Fruit fly (Drosophila melanogaster): ENCODE results near the gene tal-2A.

Gene tal-2A

dm6 chr3R:13812736-13813250 lies at the start of gene tal-2A, which contains the start of the genes tal-1A, tal-3A and tal-AA:
TSS of gene tal-2A (plus strand) at chr3R:13813109.
TSS of gene tal-1A (plus strand) at chr3R:13813109.
TSS of gene tal-3A (plus strand) at chr3R:13813109.
TSS of gene tal-AA (plus strand) at chr3R:13813109.
- TF ChIP-seq CG10348 (GFP tag; IDR thresholded peaks at IDR 0.05) (no peak), Ets98B (GFP tag; IDR thresholded peaks at IDR 0.05) (peak; percentile 68; the same call in 1 of the 2 replicates), Snoo (tag; optimal IDR thresholded peaks at IDR 0.05) (peak; percentile 29), D1 (tag; optimal IDR thresholded peaks at IDR 0.05) (no peak), Pif1B (GFP tag; optimal IDR thresholded peaks at IDR 0.05) (peak; percentile 75), fd96Ca (GFP tag; IDR thresholded peaks at IDR 0.05) (peak; percentile 73), Pif1A (GFP tag; optimal IDR thresholded peaks at IDR 0.05) (peak; percentile 47), CG34367 (tag; optimal IDR thresholded peaks at IDR 0.05) (no peak), CG14655 (GFP tag; optimal IDR thresholded peaks at IDR 0.05) (no peak), CG9948 (tag; optimal IDR thresholded peaks at IDR 0.05) (no peak), CG17806 (tag; optimal IDR thresholded peaks at IDR 0.05) (no peak), gl (tag; optimal IDR thresholded peaks at IDR 0.05) (peak; percentile 14), CG12605 (GFP tag; IDR thresholded peaks at IDR 0.05) (peak; percentile 69), CG4496 (GFP tag; IDR thresholded peaks at IDR 0.05) (no peak), CG8159 (tag; optimal IDR thresholded peaks at IDR 0.05) (no peak), rn (GFP tag; IDR thresholded peaks at IDR 0.05) (no peak), CG15710 (tag; optimal IDR thresholded peaks at IDR 0.05) (no peak), CG13204 (GFP tag; optimal IDR thresholded peaks at IDR 0.05) (no peak), EcR (GFP tag; optimal IDR thresholded peaks at IDR 0.05) (peak; percentile 73), CG8301 (tag; optimal IDR thresholded peaks at IDR 0.05) (no peak), CG32121 (GFP tag; IDR thresholded peaks at IDR 0.05) (peak; percentile 66)

DNA sequence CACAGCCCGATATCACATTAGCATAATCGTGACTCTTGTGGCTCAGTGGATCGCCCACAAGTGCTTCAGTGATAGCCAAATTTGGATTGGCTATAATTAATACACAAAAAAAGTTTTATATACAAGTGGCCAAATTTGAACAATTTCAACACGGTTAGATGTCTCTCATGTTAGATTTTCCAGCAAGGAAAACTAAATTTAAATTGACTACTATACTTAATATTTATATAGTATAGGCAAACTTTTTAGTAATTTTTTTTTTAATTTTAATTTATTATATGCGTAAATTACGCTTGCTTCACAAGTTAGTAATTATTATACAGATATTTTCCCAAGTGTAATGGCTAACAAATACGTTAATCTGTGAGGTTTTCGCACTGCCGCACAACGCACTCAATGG lies 47.9 kb upstream of the tal-2A start:
- TF ChIP-seq CG4496 (GFP tag; IDR thresholded peaks at IDR 0.05) (no peak), CG8159 (tag; optimal IDR thresholded peaks at IDR 0.05) (peak; percentile 37)

dm6 chr3R:13765456-13765855 lies 47.5 kb upstream of the tal-2A start, which contains the start of gene CG9312:
TSS of gene CG9312 (plus strand) at chr3R:13765756.
- no peak for TF ChIP-seq Ets98B (GFP tag; IDR thresholded peaks at IDR 0.05)
- TF ChIP-seq EcR (GFP tag; optimal IDR thresholded peaks at IDR 0.05), result peak; percentile 25
- no peak for TF ChIP-seq CG4496 (GFP tag; IDR thresholded peaks at IDR 0.05)

DNA sequence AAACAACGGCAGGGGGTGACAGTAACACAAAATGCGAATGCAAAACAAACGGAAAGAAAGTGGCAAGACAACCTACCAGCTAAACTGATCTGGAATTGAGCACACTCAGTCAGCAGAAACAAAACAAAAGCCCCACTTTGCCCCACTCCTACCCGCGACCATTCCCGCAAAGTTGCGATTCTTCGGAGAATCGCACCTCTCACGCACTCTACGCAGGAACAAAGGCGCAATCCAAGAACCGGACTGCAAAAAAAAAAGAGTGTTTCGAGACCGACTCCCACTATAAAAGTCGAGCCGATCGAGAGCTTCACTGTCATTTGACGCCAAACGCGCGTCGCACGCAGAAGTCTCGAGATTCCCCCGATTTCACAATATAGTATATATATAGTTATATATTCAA lies 45.7 kb upstream of the tal-2A start, which contains the start of gene Cht5:
TSS of gene Cht5 (plus strand) at position 311 of the 400 bp plus-strand sequence.
- TF ChIP-seq fd96Ca (GFP tag; IDR thresholded peaks at IDR 0.05) (0 out of 3 replicates have a peak, but pooled peaks have one; percentile 36), D1 (tag; optimal IDR thresholded peaks at IDR 0.05) (no peak), Snoo (tag; optimal IDR thresholded peaks at IDR 0.05) (no peak), CG12605 (GFP tag; IDR thresholded peaks at IDR 0.05) (no peak), CG14655 (GFP tag; optimal IDR thresholded peaks at IDR 0.05) (no peak), CG4496 (GFP tag; IDR thresholded peaks at IDR 0.05) (peak; percentile 23; the same call in 1 of the 3 replicates), Pif1B (GFP tag; optimal IDR thresholded peaks at IDR 0.05) (no peak), EcR (GFP tag; optimal IDR thresholded peaks at IDR 0.05) (peak; percentile 36), rn (GFP tag; IDR thresholded peaks at IDR 0.05) (no peak), Pif1A (GFP tag; optimal IDR thresholded peaks at IDR 0.05) (no peak)

- no peak for TF ChIP-seq Snoo (tag; optimal IDR thresholded peaks at IDR 0.05)
These were observed 41.7 kb upstream of the tal-2A start, which contains the start of gene CG9297 for dm6 chr3R:13771195-13771594. TSS of gene CG9297 (plus strand) at chr3R:13771495.

DNA sequence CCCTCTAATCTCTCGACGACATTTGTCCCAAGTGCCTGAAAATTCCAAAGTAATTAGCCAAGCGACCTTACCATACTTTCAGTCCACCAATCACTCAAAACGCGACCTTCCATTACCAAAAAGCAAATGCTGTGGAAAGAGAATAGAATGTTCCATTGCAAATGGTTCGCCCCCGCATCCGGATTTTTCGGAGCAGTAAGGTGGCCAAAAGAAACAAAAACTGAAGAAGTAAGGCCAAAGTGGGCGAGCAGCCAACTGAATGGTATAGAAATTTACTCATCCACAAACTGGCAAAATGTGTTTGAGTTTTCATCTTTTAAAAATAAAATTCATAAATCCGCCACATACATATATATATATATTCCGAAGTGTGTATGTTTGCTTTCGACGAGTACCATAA lies 39.6 kb upstream of the tal-2A start:
- TF ChIP-seq CG8301 (tag; optimal IDR thresholded peaks at IDR 0.05), result no peak
- TF ChIP-seq Pif1B (GFP tag; optimal IDR thresholded peaks at IDR 0.05), result no peak
- TF ChIP-seq Snoo (tag; optimal IDR thresholded peaks at IDR 0.05), result no peak
- TF ChIP-seq CG4496 (GFP tag; IDR thresholded peaks at IDR 0.05), result no peak
- TF ChIP-seq CG14655 (GFP tag; optimal IDR thresholded peaks at IDR 0.05), result no peak
- TF ChIP-seq EcR (GFP tag; optimal IDR thresholded peaks at IDR 0.05), result no peak

DNA sequence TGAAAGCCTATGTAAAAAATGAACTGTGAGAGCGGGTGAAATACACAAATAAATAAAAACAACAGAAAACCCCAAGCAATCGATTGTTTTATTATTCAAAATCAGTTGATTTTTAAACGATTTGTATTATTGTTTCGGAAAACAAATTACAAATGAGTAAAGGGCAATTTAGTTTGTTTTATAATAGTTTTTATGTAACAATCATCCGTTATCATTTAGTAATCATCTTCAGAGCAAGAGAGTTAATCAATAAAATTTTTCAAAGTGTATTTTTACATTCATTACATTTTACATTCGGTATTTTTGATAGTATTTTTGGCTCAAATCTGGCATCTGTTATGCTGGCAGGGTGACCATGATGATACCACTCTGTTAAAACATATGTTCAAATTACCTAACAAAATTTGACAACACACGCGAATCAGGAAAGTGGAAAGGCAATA lies 33.6 kb upstream of the tal-2A start, which contains the start of the genes CG42375 and CG9288:
TSS of gene CG42375 (plus strand) at position 384 of the 443 bp plus-strand sequence.
TSS of gene CG9288 (plus strand) at position 384 of the 443 bp plus-strand sequence.
- TF ChIP-seq fd96Ca (GFP tag; IDR thresholded peaks at IDR 0.05) (no peak), CG8159 (tag; optimal IDR thresholded peaks at IDR 0.05) (peak; percentile 78), CG15710 (tag; optimal IDR thresholded peaks at IDR 0.05) (no peak), CG34367 (tag; optimal IDR thresholded peaks at IDR 0.05) (no peak), EcR (GFP tag; optimal IDR thresholded peaks at IDR 0.05) (no peak), CG12605 (GFP tag; IDR thresholded peaks at IDR 0.05) (no peak), Ets98B (GFP tag; IDR thresholded peaks at IDR 0.05) (0 out of 2 replicates have a peak, but pooled peaks have one; percentile 38), D1 (tag; optimal IDR thresholded peaks at IDR 0.05) (peak; percentile 52), Pif1B (GFP tag; optimal IDR thresholded peaks at IDR 0.05) (peak; percentile 42), CG32121 (GFP tag; IDR thresholded peaks at IDR 0.05) (peak; percentile 80), CG17806 (tag; optimal IDR thresholded peaks at IDR 0.05) (peak; percentile 76), CG14655 (GFP tag; optimal IDR thresholded peaks at IDR 0.05) (peak; percentile 83), CG4496 (GFP tag; IDR thresholded peaks at IDR 0.05) (peak; percentile 46; the same call in 1 of the 3 replicates), Snoo (tag; optimal IDR thresholded peaks at IDR 0.05) (no peak), CG8301 (tag; optimal IDR thresholded peaks at IDR 0.05) (peak; percentile 82), gl (tag; optimal IDR thresholded peaks at IDR 0.05) (peak; percentile 30), CG10348 (GFP tag; IDR thresholded peaks at IDR 0.05) (no peak), Pif1A (GFP tag; optimal IDR thresholded peaks at IDR 0.05) (peak; percentile 58), rn (GFP tag; IDR thresholded peaks at IDR 0.05) (peak; percentile 32; the same call in 1 of the 2 replicates), CG13204 (GFP tag; optimal IDR thresholded peaks at IDR 0.05) (no peak), CG9948 (tag; optimal IDR thresholded peaks at IDR 0.05) (no peak)

Measured in whole organism, pupa.